Fruit fly (Drosophila melanogaster) whole organism, embryonic: ENCODE results near the gene CG14731.

Source experiments
- Atf3 ChIP-seq: fragments of 200-800 bp; sonication (Bioruptor generic); optimal IDR thresholded peaks from 3 replicates; lab custom pipeline; 2016; ENCODE audit warnings: missing biosample characterization, missing genetic modification characterization
- Atf6 ChIP-seq: fragments of 200-800 bp; sonication (Bioruptor generic); IDR thresholded peaks from 2 replicates; pipeline ENCODE4 v1.3.6; 2022; ENCODE audit warnings: missing biosample characterization, missing genetic modification characterization
- BtbVII ChIP-seq: fragments of 200-800 bp; sonication (Bioruptor generic); optimal IDR thresholded peaks from 3 replicates; lab custom pipeline; 2017; ENCODE audit warnings: missing biosample characterization, mild to moderate bottlenecking, missing genetic modification characterization
- Bteb2 ChIP-seq: fragments of 200-800 bp; sonication (Bioruptor generic); optimal IDR thresholded peaks from 2 replicates; lab custom pipeline; 2016; ENCODE audit warnings: missing biosample characterization, missing genetic modification characterization
- CG10321 ChIP-seq: fragments of 200-800 bp; sonication (Bioruptor generic); IDR thresholded peaks from 2 replicates; pipeline ENCODE4 v1.3.6; 2022; ENCODE audit warnings: missing biosample characterization, missing genetic modification characterization
- CG13287 ChIP-seq: fragments of 200-800 bp; sonication (Bioruptor generic); IDR thresholded peaks from 2 replicates; pipeline ENCODE4 v1.3.6; 2022; ENCODE audit warnings: missing biosample characterization, missing genetic modification characterization; ENCODE audit not compliant: partially characterized antibody
- CG17612 ChIP-seq: fragments of 200-800 bp; sonication (Bioruptor generic); IDR thresholded peaks from 2 replicates; pipeline ENCODE4 v1.3.6; 2022; ENCODE audit warnings: missing biosample characterization, missing genetic modification characterization
- CG18599 ChIP-seq: fragments of 200-800 bp; sonication (Bioruptor generic); optimal IDR thresholded peaks from 3 replicates; lab custom pipeline; 2017; ENCODE audit warnings: missing biosample characterization, missing genetic modification characterization, mild to moderate bottlenecking, moderate library complexity, missing genetic modification reagents
- CG2116 ChIP-seq: fragments of 200-800 bp; sonication (Bioruptor generic); optimal IDR thresholded peaks from 3 replicates; lab custom pipeline; 2018; ENCODE audit warnings: missing biosample characterization, mild to moderate bottlenecking, missing genetic modification characterization
- CG30431 ChIP-seq: fragments of 200-800 bp; sonication (Bioruptor generic); optimal IDR thresholded peaks from 2 replicates; lab custom pipeline; 2017; ENCODE audit warnings: missing biosample characterization, missing genetic modification characterization
- CG3281 ChIP-seq: fragments of 200-800 bp; sonication (Bioruptor generic); optimal IDR thresholded peaks from 3 replicates; lab custom pipeline; 2017; ENCODE audit warnings: missing biosample characterization, mild to moderate bottlenecking, missing genetic modification characterization
- CG4282 ChIP-seq: fragments of 200-800 bp; sonication (Bioruptor generic); optimal IDR thresholded peaks from 2 replicates; lab custom pipeline; 2016; ENCODE audit warnings: missing biosample characterization, missing genetic modification characterization
- CG4617 ChIP-seq: fragments of 200-800 bp; sonication (Bioruptor generic); optimal IDR thresholded peaks from 3 replicates; lab custom pipeline; 2016; ENCODE audit warnings: missing biosample characterization, missing genetic modification characterization, borderline replicate concordance
- CG4820 ChIP-seq: fragments of 200-800 bp; sonication (Bioruptor generic); optimal IDR thresholded peaks from 3 replicates; lab custom pipeline; 2016; ENCODE audit warnings: missing biosample characterization, missing genetic modification characterization
- CG9932 ChIP-seq: fragments of 200-800 bp; sonication (Bioruptor generic); IDR thresholded peaks from 2 replicates; pipeline ENCODE4 v1.3.6; 2022; ENCODE audit warnings: missing biosample characterization, missing genetic modification characterization
- CTCF ChIP-seq: fragments of 200-800 bp; sonication (Bioruptor generic); optimal IDR thresholded peaks from 2 replicates; lab custom pipeline; 2017; ENCODE audit warnings: missing biosample characterization, mild to moderate bottlenecking, missing genetic modification characterization, moderate library complexity
- D ChIP-seq, 2 experiments: fragments of 200-800 bp in 1 of 2; fragments of >200 bp in 1 of 2; sonication (Bioruptor generic) in 1 of 2; optimal IDR thresholded peaks; 2 replicates in 1 of 2; 3 replicates in 1 of 2; lab custom pipeline; 2017; ENCODE audit warnings: mild to moderate bottlenecking in 1 of 2, missing biosample characterization in 1 of 2, missing genetic modification characterization in 1 of 2, missing genetic modification reagents in 1 of 2
- Dp ChIP-seq: fragments of 200-800 bp; sonication (Bioruptor generic); optimal IDR thresholded peaks from 2 replicates; lab custom pipeline; 2018; ENCODE audit warnings: missing biosample characterization, mild to moderate bottlenecking, missing genetic modification characterization, moderate library complexity
- Fer1 ChIP-seq: fragments of 200-800 bp; sonication (Bioruptor generic); optimal IDR thresholded peaks from 2 replicates; lab custom pipeline; 2017; ENCODE audit warnings: missing biosample characterization, mild to moderate bottlenecking, missing genetic modification characterization
- Fer3 ChIP-seq: fragments of 200-800 bp; sonication (Bioruptor generic); optimal IDR thresholded peaks from 2 replicates; lab custom pipeline; 2018; ENCODE audit warnings: missing biosample characterization, mild to moderate bottlenecking, missing genetic modification characterization, moderate library complexity
- Hr78 ChIP-seq, 2 experiments: fragments of 200-800 bp in 1 of 2; fragments of >200 bp in 1 of 2; sonication (Bioruptor generic) in 1 of 2; optimal IDR thresholded peaks; 2 replicates each; lab custom pipeline; 2017 to 2019; ENCODE audit warnings: missing biosample characterization in 2 of 2, missing genetic modification characterization in 2 of 2, mild to moderate bottlenecking in 1 of 2, moderate library complexity in 1 of 2
- MESR4 ChIP-seq: fragments of 200-800 bp; sonication (Bioruptor generic); optimal IDR thresholded peaks from 2 replicates; lab custom pipeline; 2018; ENCODE audit warnings: missing biosample characterization, mild to moderate bottlenecking, missing genetic modification characterization, moderate library complexity
- PHDP ChIP-seq: fragments of 200-800 bp; sonication (Bioruptor generic); optimal IDR thresholded peaks from 3 replicates; lab custom pipeline; 2018; ENCODE audit warnings: missing biosample characterization, mild to moderate bottlenecking, missing genetic modification characterization, moderate library complexity
- Pdp1 ChIP-seq, 2 experiments: fragments of 200-800 bp; sonication (Bioruptor generic); optimal IDR thresholded peaks; 3 replicates each; lab custom pipeline; 2016; ENCODE audit warnings: missing biosample characterization in 2 of 2, missing genetic modification characterization in 2 of 2, mild to moderate bottlenecking in 1 of 2, moderate library complexity in 1 of 2
- Rfx ChIP-seq: fragments of 200-800 bp; sonication (Bioruptor generic); IDR thresholded peaks from 2 replicates; pipeline ENCODE4 v1.3.6; 2022; ENCODE audit warnings: missing biosample characterization, missing genetic modification characterization
- Sry-δ ChIP-seq: fragments of 200-800 bp; sonication (Bioruptor generic); optimal IDR thresholded peaks from 2 replicates; lab custom pipeline; 2016; ENCODE audit warnings: missing biosample characterization, missing genetic modification characterization
- al ChIP-seq: fragments of 200-800 bp; sonication (Bioruptor generic); IDR thresholded peaks from 2 replicates; pipeline ENCODE4 v1.3.6; 2022; ENCODE audit warnings: missing biosample characterization, missing genetic modification characterization
- amos ChIP-seq: fragments of 200-800 bp; sonication (Bioruptor generic); IDR thresholded peaks from 2 replicates; pipeline ENCODE4 v1.3.6; 2022; ENCODE audit warnings: missing biosample characterization, missing genetic modification characterization; ENCODE audit not compliant: partially characterized antibody
- bab2 ChIP-seq: fragments of 200-800 bp; sonication (Bioruptor generic); optimal IDR thresholded peaks from 2 replicates; lab custom pipeline; 2016; ENCODE audit warnings: missing biosample characterization, missing genetic modification characterization
- bbx ChIP-seq: fragments of 200-800 bp; sonication (Bioruptor generic); IDR thresholded peaks from 2 replicates; pipeline ENCODE4 v1.3.6; 2022; ENCODE audit warnings: missing biosample characterization, missing genetic modification characterization; ENCODE audit not compliant: partially characterized antibody
- chn ChIP-seq: fragments of 200-800 bp; sonication (Bioruptor generic); optimal IDR thresholded peaks from 2 replicates; lab custom pipeline; 2016; ENCODE audit warnings: missing biosample characterization, missing genetic modification characterization
- crc ChIP-seq: fragments of 200-800 bp; sonication (Bioruptor generic); optimal IDR thresholded peaks from 2 replicates; lab custom pipeline; 2016; ENCODE audit warnings: missing biosample characterization, missing genetic modification characterization
- dmrt11E ChIP-seq: fragments of 200-800 bp; sonication (Bioruptor generic); optimal IDR thresholded peaks from 3 replicates; lab custom pipeline; 2018; ENCODE audit warnings: missing biosample characterization, mild to moderate bottlenecking, missing genetic modification characterization, moderate library complexity
- ems ChIP-seq: fragments of 200-800 bp; sonication (Bioruptor generic); optimal IDR thresholded peaks from 3 replicates; lab custom pipeline; 2016; ENCODE audit warnings: missing biosample characterization, missing genetic modification characterization
- fd64A ChIP-seq: fragments of 200-800 bp; sonication (Bioruptor generic); optimal IDR thresholded peaks from 3 replicates; lab custom pipeline; 2018; ENCODE audit warnings: missing biosample characterization, mild to moderate bottlenecking, missing genetic modification characterization
- kah ChIP-seq: fragments of 200-800 bp; sonication (Bioruptor generic); optimal IDR thresholded peaks from 2 replicates; lab custom pipeline; 2018; ENCODE audit warnings: missing biosample characterization, mild to moderate bottlenecking, missing genetic modification characterization
- nau ChIP-seq: fragments of 200-800 bp; sonication (Bioruptor generic); optimal IDR thresholded peaks from 3 replicates; lab custom pipeline; 2017; ENCODE audit warnings: missing biosample characterization, mild to moderate bottlenecking, missing genetic modification characterization, missing genetic modification reagents
- nerfin-1 ChIP-seq: fragments of 200-800 bp; sonication (Bioruptor generic); optimal IDR thresholded peaks from 3 replicates; lab custom pipeline; 2019; ENCODE audit warnings: missing biosample characterization, mild to moderate bottlenecking, missing genetic modification characterization, moderate library complexity
- otp ChIP-seq: fragments of 200-800 bp; sonication (Bioruptor generic); IDR thresholded peaks from 3 replicates; pipeline ENCODE4, ENCODE4 v1.3.6; 2022; ENCODE audit warnings: missing biosample characterization, missing genetic modification characterization
- pita ChIP-seq: fragments of 200-800 bp; sonication (Bioruptor generic); optimal IDR thresholded peaks from 2 replicates; lab custom pipeline; 2017; ENCODE audit warnings: missing biosample characterization, mild to moderate bottlenecking, missing genetic modification characterization
- pzg ChIP-seq: fragments of 200-800 bp; sonication (Bioruptor generic); optimal IDR thresholded peaks from 3 replicates; lab custom pipeline; 2018; ENCODE audit warnings: missing biosample characterization, mild to moderate bottlenecking, missing genetic modification characterization, moderate library complexity
- run ChIP-seq: fragments of 200-800 bp; sonication (Bioruptor generic); optimal IDR thresholded peaks from 3 replicates; lab custom pipeline; 2018; ENCODE audit warnings: missing biosample characterization, mild to moderate bottlenecking, missing genetic modification characterization
- scrt ChIP-seq: fragments of 200-800 bp; sonication (Bioruptor generic); optimal IDR thresholded peaks from 2 replicates; lab custom pipeline; 2018; ENCODE audit warnings: missing biosample characterization, mild to moderate bottlenecking, missing genetic modification characterization, moderate library complexity
- sima ChIP-seq: fragments of 200-800 bp; sonication (Bioruptor generic); optimal IDR thresholded peaks from 2 replicates; lab custom pipeline; 2016; ENCODE audit warnings: missing biosample characterization, missing genetic modification characterization
- slou ChIP-seq: fragments of 200-800 bp; sonication (Bioruptor generic); optimal IDR thresholded peaks from 3 replicates; lab custom pipeline; 2016; ENCODE audit warnings: missing biosample characterization, missing genetic modification characterization
- so ChIP-seq: fragments of 200-800 bp; sonication (Bioruptor generic); IDR thresholded peaks from 3 replicates; pipeline ENCODE4 v1.3.6; 2022; ENCODE audit warnings: missing biosample characterization, missing genetic modification characterization
- sug ChIP-seq: fragments of 200-800 bp; optimal IDR thresholded peaks from 2 replicates; lab custom pipeline; 2019; ENCODE audit warnings: missing biosample characterization, mild to moderate bottlenecking, missing genetic modification characterization, moderate library complexity
- usp ChIP-seq: fragments of >200 bp; optimal IDR thresholded peaks from 2 replicates; lab custom pipeline; 2017; ENCODE audit warnings: missing biosample characterization, missing genetic modification characterization
- vfl ChIP-seq: fragments of 200-800 bp; sonication (Bioruptor generic); optimal IDR thresholded peaks from 2 replicates; lab custom pipeline; 2016; ENCODE audit warnings: missing biosample characterization, missing genetic modification characterization

Gene CG14731

dm6 chr3R:11967262-11968029 is 36.4 kb downstream of the CG14731 start, which contains the start of the genes CG12213 and GC1 (continued):
- no peak for TF ChIP-seq Pdp1 (GFP tag; optimal IDR thresholded peaks at IDR 0.05; lab: Kevin White, UChicago)
- no peak for TF ChIP-seq CG18599 (GFP tag; lab: Kevin White, UChicago)
- TF ChIP-seq scrt (GFP tag; lab: Kevin White, UChicago), result peak; percentile 33
- TF ChIP-seq slou (GFP tag; lab: Kevin White, UChicago), result no peak
- no peak for TF ChIP-seq Atf6
- no peak for TF ChIP-seq sima (GFP tag; lab: Kevin White, UChicago)
- TF ChIP-seq Bteb2, result no peak
- no peak for TF ChIP-seq Atf3 (GFP tag; lab: Kevin White, UChicago)
- peak; percentile 80 for TF ChIP-seq pzg (GFP tag; lab: Kevin White, UChicago)
- no peak; the same call in 2 of the 3 replicates for TF ChIP-seq otp (GFP tag; lab: Robert Waterston, UW)
- TF ChIP-seq vfl, result no peak
- peak; percentile 96 for TF ChIP-seq bbx (GFP tag; lab: Robert Waterston, UW)
- 0 out of 2 replicates have a peak, but pooled peaks have one; percentile 17 for TF ChIP-seq al (GFP tag; lab: Robert Waterston, UW)
- TF ChIP-seq MESR4 (GFP tag; lab: Kevin White, UChicago), result peak; percentile 69
- no peak for TF ChIP-seq pita
- no peak for TF ChIP-seq fd64A (GFP tag; lab: Kevin White, UChicago)
- TF ChIP-seq usp, result no peak
- no peak for TF ChIP-seq CG4820
- no peak for TF ChIP-seq nau (GFP tag; lab: Kevin White, UChicago)
- TF ChIP-seq CG9932 (GFP tag; lab: Robert Waterston, UW), result peak; percentile 73; the same call in 1 of the 2 replicates
- peak; percentile 83 for TF ChIP-seq CG2116 (GFP tag; lab: Kevin White, UChicago)
- TF ChIP-seq run, result peak; percentile 0
- TF ChIP-seq bab2 (GFP tag; lab: Kevin White, UChicago), result no peak
- no peak for TF ChIP-seq sug (tag; lab: Kevin White, UChicago)
- no peak for TF ChIP-seq CG4282
- no peak for TF ChIP-seq CG3281 (GFP tag; lab: Kevin White, UChicago)
- TF ChIP-seq kah, result no peak
- TF ChIP-seq CG17612 (GFP tag; lab: Robert Waterston, UW), result no peak
- peak; percentile 76 for TF ChIP-seq Dp (GFP tag; lab: Kevin White, UChicago)
- no peak for TF ChIP-seq so (GFP tag; lab: Robert Waterston, UW)
- TF ChIP-seq chn (GFP tag; lab: Kevin White, UChicago), result no peak
- TF ChIP-seq Rfx (GFP tag; lab: Robert Waterston, UW), result peak; percentile 35; the same call in 1 of the 2 replicates
- TF ChIP-seq nerfin-1 (tag; lab: Kevin White, UChicago), result peak; percentile 39
- no peak for TF ChIP-seq CG10321 (GFP tag; lab: Robert Waterston, UW)
- no peak for TF ChIP-seq crc
- TF ChIP-seq Hr78 (GFP tag; optimal IDR thresholded peaks at IDR 0.05; lab: Kevin White, UChicago), result no peak
- TF ChIP-seq CG4617 (GFP tag; lab: Kevin White, UChicago), result peak; percentile 65
- TF ChIP-seq D (optimal IDR thresholded peaks at IDR 0.05; lab: Kevin White, UChicago), result no peak
- TF ChIP-seq D (GFP tag; optimal IDR thresholded peaks at IDR 0.05; lab: Kevin White, UChicago), result no peak
- TF ChIP-seq Fer1 (GFP tag; lab: Kevin White, UChicago), result no peak
- TF ChIP-seq CG13287, result peak; percentile 99
- TF ChIP-seq Sry-δ (GFP tag; lab: Kevin White, UChicago), result peak; percentile 93
- peak; percentile 34 for TF ChIP-seq ems
- TF ChIP-seq PHDP (tag; lab: Kevin White, UChicago), result no peak
- TF ChIP-seq amos, result peak; percentile 99
- TF ChIP-seq Fer3 (tag; lab: Kevin White, UChicago), result no peak
- no peak for TF ChIP-seq CTCF (GFP tag; lab: Kevin White, UChicago)
- TF ChIP-seq dmrt11E (tag; lab: Kevin White, UChicago), result peak; percentile 8
- TF ChIP-seq BtbVII (GFP tag; lab: Kevin White, UChicago), result no peak
- no peak for TF ChIP-seq CG30431
